Fruit fly (Drosophila melanogaster) whole organism, embryonic: Measurements from ENCODE around the gene MBD-like.

Source experiments
- Adf1 ChIP-seq: fragments of 200-800 bp; sonication (Bioruptor generic); IDR thresholded peaks from 2 replicates; pipeline ENCODE4 v1.3.6; 2022; ENCODE audit warnings: missing biosample characterization, missing genetic modification characterization
- B-H2 ChIP-seq: fragments of 200-800 bp; sonication (Bioruptor generic); optimal IDR thresholded peaks from 2 replicates; lab custom pipeline; 2018; ENCODE audit warnings: missing biosample characterization, mild to moderate bottlenecking, missing genetic modification characterization
- BEAF-32 ChIP-seq: fragments of 200-800 bp; sonication (Bioruptor generic); optimal IDR thresholded peaks from 3 replicates; lab custom pipeline; 2017; ENCODE audit warnings: missing biosample characterization, missing genetic modification characterization, mild to moderate bottlenecking, moderate library complexity, missing genetic modification reagents
- CG10147 ChIP-seq: fragments of 200-800 bp; sonication (Bioruptor generic); optimal IDR thresholded peaks from 2 replicates; lab custom pipeline; 2019; ENCODE audit warnings: missing biosample characterization, mild to moderate bottlenecking, missing genetic modification characterization, moderate library complexity
- CG10267 ChIP-seq: fragments of 200-800 bp; sonication (Bioruptor generic); optimal IDR thresholded peaks from 2 replicates; lab custom pipeline; 2018; ENCODE audit warnings: missing biosample characterization, mild to moderate bottlenecking, missing genetic modification characterization, moderate library complexity
- CG12659 ChIP-seq: fragments of 200-800 bp; sonication (Bioruptor generic); optimal IDR thresholded peaks from 3 replicates; lab custom pipeline; 2017; ENCODE audit warnings: mild to moderate bottlenecking, missing biosample characterization, missing genetic modification reagents, missing genetic modification characterization
- CG12769 ChIP-seq: fragments of 200-800 bp; sonication (Bioruptor generic); optimal IDR thresholded peaks from 2 replicates; lab custom pipeline; 2019; ENCODE audit warnings: missing biosample characterization, mild to moderate bottlenecking, missing genetic modification characterization, moderate library complexity
- CG13894 ChIP-seq: fragments of 200-800 bp; sonication (Bioruptor generic); optimal IDR thresholded peaks from 3 replicates; lab custom pipeline; 2018; ENCODE audit warnings: missing biosample characterization, mild to moderate bottlenecking, missing genetic modification characterization, moderate library complexity
- CG15479 ChIP-seq: fragments of 200-800 bp; sonication (Bioruptor generic); optimal IDR thresholded peaks from 3 replicates; lab custom pipeline; 2019; ENCODE audit warnings: missing biosample characterization, mild to moderate bottlenecking, missing genetic modification characterization, moderate library complexity
- CG15514 ChIP-seq: fragments of 200-800 bp; sonication (Bioruptor generic); optimal IDR thresholded peaks from 3 replicates; lab custom pipeline; 2017; ENCODE audit warnings: missing biosample characterization, missing genetic modification characterization, mild to moderate bottlenecking, moderate library complexity, missing genetic modification reagents
- CG15601 ChIP-seq: fragments of 200-800 bp; sonication (Bioruptor generic); optimal IDR thresholded peaks from 3 replicates; lab custom pipeline; 2019; ENCODE audit warnings: missing biosample characterization, mild to moderate bottlenecking, missing genetic modification characterization, moderate library complexity
- CG17829 ChIP-seq: fragments of 200-800 bp; optimal IDR thresholded peaks from 2 replicates; lab custom pipeline; 2019; ENCODE audit warnings: missing biosample characterization, mild to moderate bottlenecking, missing genetic modification characterization, moderate library complexity
- CG2120 ChIP-seq: fragments of 200-800 bp; sonication (Bioruptor generic); optimal IDR thresholded peaks from 3 replicates; lab custom pipeline; 2016; ENCODE audit warnings: missing biosample characterization, missing genetic modification characterization
- CG2712 ChIP-seq: fragments of 200-800 bp; optimal IDR thresholded peaks from 3 replicates; lab custom pipeline; 2019; ENCODE audit warnings: missing biosample characterization, mild to moderate bottlenecking, missing genetic modification characterization, moderate library complexity
- CG30020 ChIP-seq: fragments of 200-800 bp; optimal IDR thresholded peaks from 2 replicates; lab custom pipeline; 2019; ENCODE audit warnings: missing biosample characterization, mild to moderate bottlenecking, missing genetic modification characterization, moderate library complexity
- CG3995 ChIP-seq: fragments of 200-800 bp; sonication (Bioruptor generic); optimal IDR thresholded peaks from 3 replicates; lab custom pipeline; 2016; ENCODE audit warnings: missing biosample characterization, missing genetic modification characterization
- CG4617 ChIP-seq: fragments of 200-800 bp; sonication (Bioruptor generic); optimal IDR thresholded peaks from 3 replicates; lab custom pipeline; 2016; ENCODE audit warnings: missing biosample characterization, missing genetic modification characterization, borderline replicate concordance
- CG4854 ChIP-seq: fragments of 200-800 bp; sonication (Bioruptor generic); optimal IDR thresholded peaks from 2 replicates; lab custom pipeline; 2016; ENCODE audit warnings: missing biosample characterization, missing genetic modification characterization, inconsistent platforms
- CG6765 ChIP-seq: fragments of 200-800 bp; sonication (Bioruptor generic); optimal IDR thresholded peaks from 3 replicates; lab custom pipeline; 2017; ENCODE audit warnings: missing biosample characterization, mild to moderate bottlenecking, missing genetic modification characterization
- CG9797 ChIP-seq: fragments of 200-800 bp; sonication (Bioruptor generic); optimal IDR thresholded peaks from 3 replicates; lab custom pipeline; 2018; ENCODE audit warnings: missing biosample characterization, mild to moderate bottlenecking, missing genetic modification characterization
- CHES-1-like ChIP-seq: fragments of 200-800 bp; sonication (Bioruptor generic); optimal IDR thresholded peaks from 2 replicates; lab custom pipeline; 2016; ENCODE audit warnings: missing biosample characterization, missing genetic modification characterization
- CoRest ChIP-seq: fragments of 200-800 bp; sonication (Bioruptor generic); optimal IDR thresholded peaks from 3 replicates; lab custom pipeline; 2018; ENCODE audit warnings: missing biosample characterization, mild to moderate bottlenecking, missing genetic modification characterization, moderate library complexity
- Dek ChIP-seq: fragments of 200-800 bp; sonication (Bioruptor generic); optimal IDR thresholded peaks from 3 replicates; lab custom pipeline; 2019; ENCODE audit warnings: missing biosample characterization, mild to moderate bottlenecking, missing genetic modification characterization, moderate library complexity
- Dp ChIP-seq: fragments of 200-800 bp; sonication (Bioruptor generic); optimal IDR thresholded peaks from 2 replicates; lab custom pipeline; 2018; ENCODE audit warnings: missing biosample characterization, mild to moderate bottlenecking, missing genetic modification characterization, moderate library complexity
- Ets97D ChIP-seq: fragments of 200-800 bp; sonication (Bioruptor generic); optimal IDR thresholded peaks from 3 replicates; lab custom pipeline; 2016; ENCODE audit warnings: missing biosample characterization, missing genetic modification characterization
- HmgD ChIP-seq: fragments of 200-800 bp; sonication (Bioruptor generic); optimal IDR thresholded peaks from 3 replicates; lab custom pipeline; 2016; ENCODE audit warnings: missing biosample characterization, missing genetic modification characterization
- HmgZ ChIP-seq: fragments of 200-800 bp; sonication (Bioruptor generic); optimal IDR thresholded peaks from 2 replicates; lab custom pipeline; 2018; ENCODE audit warnings: missing biosample characterization, mild to moderate bottlenecking, missing genetic modification characterization
- Hr3 ChIP-seq: fragments of 200-800 bp; sonication (Bioruptor generic); optimal IDR thresholded peaks from 3 replicates; lab custom pipeline; 2016; ENCODE audit warnings: missing biosample characterization, missing genetic modification characterization
- Med ChIP-seq: fragments of 200-800 bp; sonication (Bioruptor generic); peaks from one replicate; lab custom pipeline; 2016; ENCODE audit warnings: missing biosample characterization, missing genetic modification characterization, mild to moderate bottlenecking, inconsistent platforms, moderate library complexity
- Myb ChIP-seq: fragments of 200-800 bp; sonication (Bioruptor generic); optimal IDR thresholded peaks from 2 replicates; lab custom pipeline; 2016; ENCODE audit warnings: missing biosample characterization, missing genetic modification characterization
- NC2β ChIP-seq: fragments of 200-800 bp; sonication (Bioruptor generic); optimal IDR thresholded peaks from 2 replicates; lab custom pipeline; 2016; ENCODE audit warnings: missing biosample characterization, missing genetic modification characterization
- Pdp1 ChIP-seq, 2 experiments: fragments of 200-800 bp; sonication (Bioruptor generic); optimal IDR thresholded peaks; 3 replicates each; lab custom pipeline; 2016; ENCODE audit warnings: missing biosample characterization in 2 of 2, missing genetic modification characterization in 2 of 2, mild to moderate bottlenecking in 1 of 2, moderate library complexity in 1 of 2
- Sin3A ChIP-seq: fragments of >200 bp; optimal IDR thresholded peaks from 2 replicates; lab custom pipeline; 2018
- Sry-β ChIP-seq: fragments of 200-800 bp; sonication (Bioruptor generic); optimal IDR thresholded peaks from 2 replicates; lab custom pipeline; 2018; ENCODE audit warnings: missing biosample characterization, mild to moderate bottlenecking, missing genetic modification characterization, moderate library complexity
- Sry-δ ChIP-seq: fragments of 200-800 bp; sonication (Bioruptor generic); optimal IDR thresholded peaks from 2 replicates; lab custom pipeline; 2016; ENCODE audit warnings: missing biosample characterization, missing genetic modification characterization
- Stat92E ChIP-seq, 3 experiments: fragments of >200 bp in 2 of 3; fragments of 200-800 bp in 1 of 3; sonication (Bioruptor generic) in 1 of 3; optimal IDR thresholded peaks; 2 replicates each; lab custom pipeline; 2017 to 2019; ENCODE audit warnings: missing biosample characterization in 3 of 3, missing genetic modification characterization in 3 of 3, mild to moderate bottlenecking in 1 of 3, moderate library complexity in 1 of 3
- TFAM ChIP-seq: fragments of 200-800 bp; sonication (Bioruptor generic); optimal IDR thresholded peaks from 2 replicates; lab custom pipeline; 2017; ENCODE audit warnings: missing biosample characterization, missing genetic modification characterization, inconsistent platforms
- Xbp1 ChIP-seq: fragments of 200-800 bp; sonication (Bioruptor generic); optimal IDR thresholded peaks from 3 replicates; lab custom pipeline; 2016; ENCODE audit warnings: missing biosample characterization, mild to moderate bottlenecking, missing genetic modification characterization
- YL-1 ChIP-seq: fragments of 200-800 bp; sonication (Bioruptor generic); optimal IDR thresholded peaks from 3 replicates; lab custom pipeline; 2017; ENCODE audit warnings: missing biosample characterization, mild to moderate bottlenecking, missing genetic modification characterization
- dpn ChIP-seq, 2 experiments: fragments of 200-800 bp; sonication (Bioruptor generic); optimal IDR thresholded peaks; 3 replicates each; lab custom pipeline; 2016; ENCODE audit warnings: missing biosample characterization in 2 of 2, missing genetic modification characterization in 2 of 2
- grau ChIP-seq: fragments of 200-800 bp; optimal IDR thresholded peaks from 3 replicates; lab custom pipeline; 2019; ENCODE audit warnings: missing biosample characterization, mild to moderate bottlenecking, missing genetic modification characterization, moderate library complexity
- gro ChIP-seq: fragments of 200-800 bp; sonication (Bioruptor generic); optimal IDR thresholded peaks from 2 replicates; lab custom pipeline; 2016; ENCODE audit warnings: missing biosample characterization, missing genetic modification characterization
- her ChIP-seq: fragments of 200-800 bp; sonication (Bioruptor generic); optimal IDR thresholded peaks from 2 replicates; lab custom pipeline; 2016; ENCODE audit warnings: missing biosample characterization, missing genetic modification characterization
- kni ChIP-seq: fragments of 200-800 bp; sonication (Bioruptor generic); optimal IDR thresholded peaks from 3 replicates; lab custom pipeline; 2017; ENCODE audit warnings: mild to moderate bottlenecking, missing biosample characterization, missing genetic modification reagents, missing genetic modification characterization
- lbe ChIP-seq: fragments of 200-800 bp; sonication (Bioruptor generic); optimal IDR thresholded peaks from 2 replicates; lab custom pipeline; 2016; ENCODE audit warnings: missing biosample characterization, mild to moderate bottlenecking, missing genetic modification characterization
- lilli ChIP-seq: fragments of 200-800 bp; sonication (Bioruptor generic); optimal IDR thresholded peaks from 3 replicates; lab custom pipeline; 2016; ENCODE audit warnings: missing biosample characterization, missing genetic modification characterization
- onecut ChIP-seq: fragments of 200-800 bp; sonication (Bioruptor generic); IDR thresholded peaks from 2 replicates; pipeline ENCODE4 v1.3.6; 2022; ENCODE audit warnings: missing biosample characterization, missing genetic modification characterization
- stwl ChIP-seq: fragments of 200-800 bp; sonication (Bioruptor generic); optimal IDR thresholded peaks from 3 replicates; lab custom pipeline; 2018; ENCODE audit warnings: missing biosample characterization, mild to moderate bottlenecking, missing genetic modification characterization, moderate library complexity
- sug ChIP-seq: fragments of 200-800 bp; optimal IDR thresholded peaks from 2 replicates; lab custom pipeline; 2019; ENCODE audit warnings: missing biosample characterization, mild to moderate bottlenecking, missing genetic modification characterization, moderate library complexity

Gene MBD-like

DNA sequence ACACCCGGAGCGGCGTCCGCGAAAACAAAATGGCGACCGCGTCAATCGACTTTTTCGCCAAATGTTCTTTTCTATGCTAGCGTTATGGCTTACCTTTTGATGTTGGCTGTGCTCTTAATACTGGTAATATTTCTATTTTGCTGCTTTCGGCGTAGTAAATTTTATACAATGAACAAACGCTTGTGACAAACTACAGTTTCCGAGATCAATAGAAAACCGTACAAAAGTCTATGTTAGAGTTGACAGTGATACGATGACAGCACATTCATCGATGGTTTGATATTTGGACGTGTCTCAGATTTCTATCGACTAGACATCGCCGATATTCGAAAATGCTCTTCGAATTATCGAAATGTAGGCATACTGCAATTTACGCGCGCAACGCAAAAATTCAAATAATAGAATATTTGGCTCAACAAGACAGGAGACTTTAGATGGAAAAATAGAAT is 49.5 kb upstream of the MBD-like start, which contains the start of gene rump (continued):
- TF ChIP-seq CoRest (tag; lab: Kevin White, UChicago) (peak; percentile 16), CG3995 (peak; percentile 94), CG17829 (tag; lab: Kevin White, UChicago) (peak; percentile 54), Med (peak; percentile 92), NC2β (GFP tag; lab: Kevin White, UChicago) (peak; percentile 25), Hr3 (no peak), TFAM (GFP tag; lab: Kevin White, UChicago) (no peak), Myb (peak; percentile 23), CG15479 (GFP tag; lab: Kevin White, UChicago) (peak; percentile 2), lilli (GFP tag; lab: Kevin White, UChicago) (peak; percentile 43), Sry-β (peak; percentile 54), B-H2 (GFP tag; lab: Kevin White, UChicago) (peak; percentile 26), Xbp1 (GFP tag; lab: Kevin White, UChicago) (peak; percentile 8), kni (GFP tag; lab: Kevin White, UChicago) (no peak), stwl (tag; lab: Kevin White, UChicago) (peak; percentile 68), gro (GFP tag; lab: Kevin White, UChicago) (peak; percentile 49), CG9797 (GFP tag; lab: Kevin White, UChicago) (peak; percentile 63), Dek (no peak), HmgZ (peak; percentile 74), Sin3A (lab: Kevin White, UChicago) (peak; percentile 56), her (GFP tag; lab: Kevin White, UChicago) (peak; percentile 8), Dp (GFP tag; lab: Kevin White, UChicago) (peak; percentile 99), Stat92E (GFP tag; optimal IDR thresholded peaks at IDR 0.05; lab: Kevin White, UChicago) (peak in 1 of 3 experiments; percentile 58), CG15514 (GFP tag; lab: Kevin White, UChicago) (peak; percentile 58), CG10147 (GFP tag; lab: Kevin White, UChicago) (peak; percentile 8), CG12659 (GFP tag; lab: Kevin White, UChicago) (peak; percentile 80), HmgD (GFP tag; lab: Kevin White, UChicago) (peak; percentile 85), lbe (GFP tag; lab: Kevin White, UChicago) (peak; percentile 52), onecut (GFP tag; lab: Robert Waterston, UW) (peak; percentile 51; the same call in 1 of the 2 replicates), YL-1 (peak; percentile 92), CG4617 (GFP tag; lab: Kevin White, UChicago) (peak; percentile 73), grau (tag; lab: Kevin White, UChicago) (peak; percentile 34), Ets97D (GFP tag; lab: Kevin White, UChicago) (peak; percentile 78), CG10267 (tag; lab: Kevin White, UChicago) (peak; percentile 65), CG12769 (tag; lab: Kevin White, UChicago) (peak; percentile 12), CG2120 (GFP tag; lab: Kevin White, UChicago) (peak; percentile 33), Pdp1 (GFP tag; optimal IDR thresholded peaks at IDR 0.05; lab: Kevin White, UChicago) (peak in 1 of 2 experiments; percentile 29), Adf1 (no peak), CG4854 (peak; percentile 9), CG2712 (tag; lab: Kevin White, UChicago) (peak; percentile 48), sug (tag; lab: Kevin White, UChicago) (peak; percentile 32), CG15601 (peak; percentile 34), dpn (GFP tag; optimal IDR thresholded peaks at IDR 0.05; lab: Kevin White, UChicago) (no peak), CG6765 (GFP tag; lab: Kevin White, UChicago) (no peak), Sry-δ (peak; percentile 98), CG13894 (peak; percentile 17), BEAF-32 (GFP tag; lab: Kevin White, UChicago) (peak; percentile 98), CHES-1-like (GFP tag; lab: Kevin White, UChicago) (peak; percentile 49), CG30020 (tag; lab: Kevin White, UChicago) (peak; percentile 40)
